Worm (Caenorhabditis elegans): ENCODE measurements around the gene Y73B6BL.29.
"Not testable (repeated sequence)": the region's sequence is repeated elsewhere in the genome, so short reads cannot be mapped to it uniquely, and the experiment has no call there.

Y73B6BL.29 gene

ce11 chrIV:6299523-6299922 lies 22.2 kb upstream of the Y73B6BL.29 start:
- TF ChIP-seq ama-1 (optimal IDR thresholded peaks at IDR 0.05) (no peak), sea-1 (GFP tag; conservative IDR thresholded peaks at IDR 0.05) (no peak), tbx-11 (GFP tag; IDR thresholded peaks at IDR 0.05) (no peak), aly-1 (tag; optimal IDR thresholded peaks at IDR 0.05) (no peak), hnd-1 (tag; optimal IDR thresholded peaks at IDR 0.05) (no peak), ets-7 (tag; optimal IDR thresholded peaks at IDR 0.05) (no peak), ceh-13 (GFP tag; optimal IDR thresholded peaks at IDR 0.05) (no peak), tbx-37 (GFP tag; conservative IDR thresholded peaks at IDR 0.05) (no peak), ceh-36 (tag; optimal IDR thresholded peaks at IDR 0.05) (no peak), hmg-4 (GFP tag; optimal IDR thresholded peaks at IDR 0.05) (no peak), hmbx-1 (tag; optimal IDR thresholded peaks at IDR 0.05) (no peak), scrt-1 (GFP tag; IDR thresholded peaks at IDR 0.05) (no peak), pes-1 (GFP tag; IDR thresholded peaks at IDR 0.05) (no peak), flt-1 (GFP tag; IDR thresholded peaks at IDR 0.05) (no peak), tra-4 (tag; optimal IDR thresholded peaks at IDR 0.05) (no peak), B0310.2 (tag; optimal IDR thresholded peaks at IDR 0.05) (no peak), F13C5.2 (tag; optimal IDR thresholded peaks at IDR 0.05) (no peak)

- no peak for TF ChIP-seq tbx-37 (GFP tag; conservative IDR thresholded peaks at IDR 0.05)
- TF ChIP-seq sea-1 (GFP tag; conservative IDR thresholded peaks at IDR 0.05): no peak
- no peak for TF ChIP-seq tbx-11 (GFP tag; IDR thresholded peaks at IDR 0.05)
- TF ChIP-seq B0310.2 (tag; optimal IDR thresholded peaks at IDR 0.05): no peak
- no peak for TF ChIP-seq pes-1 (GFP tag; IDR thresholded peaks at IDR 0.05)
- TF ChIP-seq scrt-1 (GFP tag; IDR thresholded peaks at IDR 0.05): no peak
- no peak for TF ChIP-seq ama-1 (optimal IDR thresholded peaks at IDR 0.05)
- no peak for TF ChIP-seq hmg-4 (GFP tag; optimal IDR thresholded peaks at IDR 0.05)
- TF ChIP-seq ets-7 (tag; optimal IDR thresholded peaks at IDR 0.05): no peak
- TF ChIP-seq hmbx-1 (tag; optimal IDR thresholded peaks at IDR 0.05): no peak
- TF ChIP-seq aly-1 (tag; optimal IDR thresholded peaks at IDR 0.05): no peak
- TF ChIP-seq flt-1 (GFP tag; IDR thresholded peaks at IDR 0.05): no peak
- no peak for TF ChIP-seq ceh-36 (tag; optimal IDR thresholded peaks at IDR 0.05)
- no peak for TF ChIP-seq ceh-13 (GFP tag; optimal IDR thresholded peaks at IDR 0.05)
- no peak for TF ChIP-seq hnd-1 (tag; optimal IDR thresholded peaks at IDR 0.05)
- no peak for TF ChIP-seq F13C5.2 (tag; optimal IDR thresholded peaks at IDR 0.05)
- no peak for TF ChIP-seq tra-4 (tag; optimal IDR thresholded peaks at IDR 0.05)
Measured at ce11 chrIV:6301764-6302163, 20.0 kb upstream of the Y73B6BL.29 start, which contains the start of gene srv-26. Gene srv-26 (minus strand): TSS chrIV:6301864.

DNA sequence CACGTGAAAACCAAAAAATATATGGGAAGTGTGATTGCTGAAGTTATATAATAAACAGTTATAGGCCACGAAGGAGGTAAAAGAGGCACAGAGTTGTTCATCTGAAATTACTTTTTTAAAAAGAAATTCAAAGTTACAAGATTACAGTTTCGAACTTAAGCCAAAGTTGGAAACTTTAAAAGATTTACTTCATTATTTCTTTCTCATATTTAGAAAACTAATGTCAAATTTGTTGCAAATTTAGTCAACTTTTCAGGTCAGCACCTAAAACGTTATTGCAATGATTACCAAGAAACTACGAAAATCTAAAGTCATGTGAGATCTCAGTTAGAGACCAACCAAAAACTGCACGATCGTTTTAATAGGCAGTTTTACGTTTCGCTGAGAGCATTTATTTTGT lies 18.1 kb upstream of the Y73B6BL.29 start, which contains the start of gene srv-25:
TSS of gene srv-25 (minus strand) at position 101 of the 400 bp plus-strand sequence.
- TF ChIP-seq ets-7 (tag; optimal IDR thresholded peaks at IDR 0.05) (no peak), flt-1 (GFP tag; IDR thresholded peaks at IDR 0.05) (no peak), hmbx-1 (tag; optimal IDR thresholded peaks at IDR 0.05) (no peak), B0310.2 (tag; optimal IDR thresholded peaks at IDR 0.05) (no peak), sea-1 (GFP tag; conservative IDR thresholded peaks at IDR 0.05) (no peak), F13C5.2 (tag; optimal IDR thresholded peaks at IDR 0.05) (no peak), ceh-13 (GFP tag; optimal IDR thresholded peaks at IDR 0.05) (no peak), pes-1 (GFP tag; IDR thresholded peaks at IDR 0.05) (no peak), tra-4 (tag; optimal IDR thresholded peaks at IDR 0.05) (no peak), ama-1 (optimal IDR thresholded peaks at IDR 0.05) (no peak)

- TF ChIP-seq tbx-11 (GFP tag; IDR thresholded peaks at IDR 0.05) (no peak), hmbx-1 (tag; optimal IDR thresholded peaks at IDR 0.05) (no peak), tra-4 (tag; optimal IDR thresholded peaks at IDR 0.05) (no peak), hnd-1 (tag; optimal IDR thresholded peaks at IDR 0.05) (no peak), pes-1 (GFP tag; IDR thresholded peaks at IDR 0.05) (no peak), scrt-1 (GFP tag; IDR thresholded peaks at IDR 0.05) (no peak), sea-1 (GFP tag; conservative IDR thresholded peaks at IDR 0.05) (no peak), ama-1 (optimal IDR thresholded peaks at IDR 0.05) (no peak), F13C5.2 (tag; optimal IDR thresholded peaks at IDR 0.05) (no peak), flt-1 (GFP tag; IDR thresholded peaks at IDR 0.05) (no peak), ets-7 (tag; optimal IDR thresholded peaks at IDR 0.05) (no peak), aly-1 (tag; optimal IDR thresholded peaks at IDR 0.05) (no peak), ceh-36 (tag; optimal IDR thresholded peaks at IDR 0.05) (no peak), B0310.2 (tag; optimal IDR thresholded peaks at IDR 0.05) (no peak), ceh-13 (GFP tag; optimal IDR thresholded peaks at IDR 0.05) (no peak), hmg-4 (GFP tag; optimal IDR thresholded peaks at IDR 0.05) (no peak), tbx-37 (GFP tag; conservative IDR thresholded peaks at IDR 0.05) (no peak)
Measured at ce11 chrIV:6307439-6307838, 14.3 kb upstream of the Y73B6BL.29 start, which contains the start of gene csp-2. Gene csp-2 (plus strand): TSS chrIV:6307739.

- not testable (repeated sequence) for TF ChIP-seq ceh-36 (tag; optimal IDR thresholded peaks at IDR 0.05); flt-1 (GFP tag; IDR thresholded peaks at IDR 0.05); pes-1 (GFP tag; IDR thresholded peaks at IDR 0.05)
Measured at ce11 chrIV:6317357-6317756, 4.4 kb upstream of the Y73B6BL.29 start, which contains the start of gene Y73B6BL.12. Gene Y73B6BL.12 (minus strand): TSS chrIV:6317457.

DNA sequence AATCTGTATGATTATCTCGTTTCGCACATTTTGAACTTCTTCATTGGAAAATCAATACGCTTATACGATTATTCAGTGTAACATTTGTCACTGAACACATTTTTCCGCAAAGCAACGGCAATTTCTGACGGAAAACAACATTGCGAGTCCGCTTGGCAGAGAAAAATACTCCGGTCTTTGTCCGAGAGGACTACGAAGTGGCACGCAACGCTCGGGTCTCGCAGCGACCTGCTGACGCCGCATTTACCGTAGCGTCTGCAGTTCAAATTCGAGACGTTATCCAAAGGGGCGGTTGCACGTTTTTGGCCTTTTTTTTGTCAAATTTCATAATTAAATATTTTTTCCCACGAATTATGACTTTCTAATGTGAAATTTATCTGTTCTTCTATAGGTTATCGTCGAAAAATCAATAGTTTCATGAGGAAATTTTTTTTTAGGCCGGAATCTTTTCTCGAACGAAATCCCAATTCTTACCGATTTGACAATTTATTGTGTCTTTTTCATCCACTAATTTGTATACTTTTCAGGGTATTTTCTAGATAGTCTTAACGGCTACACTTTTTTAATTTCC lies 2.0 kb downstream of the Y73B6BL.29 start, which contains the start of gene sqd-1:
TSS of gene sqd-1 (plus strand) at position 521 of the 571 bp plus-strand sequence.
- TF ChIP-seq flt-1 (GFP tag; IDR thresholded peaks at IDR 0.05) (peak; percentile 63; the same call in 1 of the 2 replicates), ama-1 (optimal IDR thresholded peaks at IDR 0.05) (no peak), hmbx-1 (tag; optimal IDR thresholded peaks at IDR 0.05) (no peak), tbx-37 (GFP tag; conservative IDR thresholded peaks at IDR 0.05) (peak; percentile 54; the same call in 1 of the 2 replicates), pes-1 (GFP tag; IDR thresholded peaks at IDR 0.05) (peak; percentile 54; the same call in 1 of the 2 replicates), hnd-1 (tag; optimal IDR thresholded peaks at IDR 0.05) (no peak), F13C5.2 (tag; optimal IDR thresholded peaks at IDR 0.05) (peak; percentile 80), ceh-13 (GFP tag; optimal IDR thresholded peaks at IDR 0.05) (no peak), ceh-36 (tag; optimal IDR thresholded peaks at IDR 0.05) (no peak), ets-7 (tag; optimal IDR thresholded peaks at IDR 0.05) (no peak), aly-1 (tag; optimal IDR thresholded peaks at IDR 0.05) (no peak), sea-1 (GFP tag; conservative IDR thresholded peaks at IDR 0.05) (no peak), scrt-1 (GFP tag; IDR thresholded peaks at IDR 0.05) (no peak), tbx-11 (GFP tag; IDR thresholded peaks at IDR 0.05) (peak; percentile 49; the same call in 1 of the 2 replicates), hmg-4 (GFP tag; optimal IDR thresholded peaks at IDR 0.05) (peak; percentile 73)

DNA sequence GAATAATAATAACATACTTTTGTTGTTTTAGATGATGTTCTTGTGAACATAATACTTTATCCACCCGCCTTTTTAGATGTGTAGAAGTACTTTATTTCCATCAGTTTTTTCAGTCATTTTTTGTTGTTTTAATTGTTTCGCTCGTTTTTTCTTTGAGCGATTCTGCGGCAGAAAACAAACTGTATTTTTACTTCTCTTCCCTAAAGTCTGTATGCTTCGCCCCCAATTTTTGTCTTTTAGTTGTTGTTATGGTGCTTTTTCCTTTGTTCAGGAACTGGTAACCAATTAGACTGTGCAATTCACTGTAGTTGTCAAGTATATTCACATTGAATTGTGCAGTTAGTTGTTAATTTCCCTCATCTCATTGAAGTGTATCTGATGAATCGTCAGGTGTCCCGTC lies 4.0 kb downstream of the Y73B6BL.29 start:
- TF ChIP-seq pes-1 (GFP tag; IDR thresholded peaks at IDR 0.05): no peak
- TF ChIP-seq tbx-37 (GFP tag; conservative IDR thresholded peaks at IDR 0.05): no peak
- TF ChIP-seq ama-1 (optimal IDR thresholded peaks at IDR 0.05): no peak
- TF ChIP-seq B0310.2 (tag; optimal IDR thresholded peaks at IDR 0.05): no peak
- no peak for TF ChIP-seq ceh-13 (GFP tag; optimal IDR thresholded peaks at IDR 0.05)
- no peak for TF ChIP-seq aly-1 (tag; optimal IDR thresholded peaks at IDR 0.05)
- no peak for TF ChIP-seq sea-1 (GFP tag; conservative IDR thresholded peaks at IDR 0.05)
- TF ChIP-seq tbx-11 (GFP tag; IDR thresholded peaks at IDR 0.05): no peak
- no peak for TF ChIP-seq hmg-4 (GFP tag; optimal IDR thresholded peaks at IDR 0.05)
- TF ChIP-seq ets-7 (tag; optimal IDR thresholded peaks at IDR 0.05): no peak
- no peak for TF ChIP-seq tra-4 (tag; optimal IDR thresholded peaks at IDR 0.05)

Data from whole organism, early embryonic.